Worm (Caenorhabditis elegans) whole organism, late embryonic: ENCODE data around the gene F44G4.5.

Experiments used
- C38D4.7 ChIP-seq: fragments of 200-800 bp; sonication (Bioruptor generic); optimal IDR thresholded peaks from 2 replicates; lab custom pipeline; 2018; ENCODE audit warnings: mild to moderate bottlenecking, missing genetic modification characterization, moderate library complexity, missing compliant biosample characterization
- F13H6.1 ChIP-seq: sonication (generic microtip); optimal IDR thresholded peaks from 2 replicates; lab custom pipeline; 2016; ENCODE audit warnings: missing genetic modification characterization, missing compliant biosample characterization
- K02D7.2 ChIP-seq: sonication (generic microtip); optimal IDR thresholded peaks from 2 replicates; lab custom pipeline; 2017; ENCODE audit warnings: mild to moderate bottlenecking, missing genetic modification characterization, missing compliant biosample characterization
- K09A11.1 ChIP-seq: sonication (generic microtip); optimal IDR thresholded peaks from 2 replicates; lab custom pipeline; 2017; ENCODE audit warnings: antibody characterized with exemption, mild to moderate bottlenecking, missing genetic modification characterization, missing compliant biosample characterization; ENCODE audit not compliant: insufficient read depth
- T23F11.4 ChIP-seq: fragments of 200-800 bp; sonication (Bioruptor generic); optimal IDR thresholded peaks from 2 replicates; lab custom pipeline; 2018; ENCODE audit warnings: mild to moderate bottlenecking, missing genetic modification characterization, missing compliant biosample characterization
- ahr-1 ChIP-seq: sonication (generic microtip); optimal IDR thresholded peaks from 2 replicates; lab custom pipeline; 2016; ENCODE audit warnings: missing genetic modification characterization, missing compliant biosample characterization
- ceh-14 ChIP-seq: sonication (generic microtip); optimal IDR thresholded peaks from 2 replicates; lab custom pipeline; 2016; ENCODE audit warnings: missing genotype, missing genetic modification characterization, missing compliant biosample characterization
- ceh-18 ChIP-seq: sonication (generic microtip); optimal IDR thresholded peaks from 2 replicates; lab custom pipeline; 2016; ENCODE audit warnings: missing genetic modification characterization, missing compliant biosample characterization
- ceh-2 ChIP-seq: sonication (generic microtip); optimal IDR thresholded peaks from 2 replicates; lab custom pipeline; 2016; ENCODE audit warnings: missing genotype, missing genetic modification characterization, missing compliant biosample characterization
- ceh-31 ChIP-seq: sonication (generic microtip); optimal IDR thresholded peaks from 2 replicates; lab custom pipeline; 2016; ENCODE audit warnings: missing genetic modification characterization, missing compliant biosample characterization
- ceh-34 ChIP-seq: sonication (generic microtip); optimal IDR thresholded peaks from 2 replicates; lab custom pipeline; 2016; ENCODE audit warnings: mild to moderate bottlenecking, missing genetic modification characterization, missing compliant biosample characterization
- ceh-48 ChIP-seq: sonication (generic microtip); optimal IDR thresholded peaks from 2 replicates; lab custom pipeline; 2016; ENCODE audit warnings: missing genetic modification characterization, inconsistent platforms, missing compliant biosample characterization
- dmd-4 ChIP-seq: sonication (generic microtip); optimal IDR thresholded peaks from 2 replicates; lab custom pipeline; 2016; ENCODE audit warnings: borderline replicate concordance, missing genetic modification characterization, missing compliant biosample characterization
- elt-2 ChIP-seq: sonication (generic microtip); optimal IDR thresholded peaks from 2 replicates; lab custom pipeline; 2016; ENCODE audit warnings: missing genetic modification reagents, missing genetic modification characterization, missing compliant biosample characterization
- elt-4 ChIP-seq: sonication (generic microtip); optimal IDR thresholded peaks from 2 replicates; lab custom pipeline; 2016; ENCODE audit warnings: missing genetic modification characterization, missing compliant biosample characterization
- eyg-1 ChIP-seq: sonication (generic microtip); optimal IDR thresholded peaks from 2 replicates; lab custom pipeline; 2016; ENCODE audit warnings: missing genotype, missing genetic modification characterization, missing compliant biosample characterization
- fkh-10 ChIP-seq: fragments of 150-350 bp; optimal IDR thresholded peaks from 2 replicates; lab custom pipeline; 2014; ENCODE audit warnings: missing biosample characterization, missing genetic modification reagents, missing genetic modification characterization
- fkh-6 ChIP-seq: sonication (generic microtip); optimal IDR thresholded peaks from 2 replicates; lab custom pipeline; 2016; ENCODE audit warnings: missing genetic modification characterization, missing compliant biosample characterization
- hlh-13 ChIP-seq: fragments of 200-800 bp; sonication (Bioruptor generic); optimal IDR thresholded peaks from 2 replicates; lab custom pipeline; 2018; ENCODE audit warnings: mild to moderate bottlenecking, missing genetic modification characterization, missing compliant biosample characterization
- madf-2 ChIP-seq: sonication (generic microtip); optimal IDR thresholded peaks from 2 replicates; lab custom pipeline; 2017; ENCODE audit warnings: missing genetic modification characterization, missing compliant biosample characterization
- mec-3 ChIP-seq: sonication (generic microtip); optimal IDR thresholded peaks from 2 replicates; lab custom pipeline; 2016; ENCODE audit warnings: borderline replicate concordance, missing genetic modification characterization, missing compliant biosample characterization
- nfya-1 ChIP-seq: sonication (generic microtip); optimal IDR thresholded peaks from 2 replicates; lab custom pipeline; 2017; ENCODE audit warnings: missing genetic modification characterization, mild to moderate bottlenecking, missing compliant biosample characterization, antibody characterized with exemption, moderate library complexity
- nhr-11 ChIP-seq: fragments of 150-350 bp; optimal IDR thresholded peaks from 2 replicates; lab custom pipeline; 2014; ENCODE audit warnings: missing biosample characterization, missing genetic modification characterization
- pag-3 ChIP-seq: sonication (generic microtip); optimal IDR thresholded peaks from 2 replicates; lab custom pipeline; 2016; ENCODE audit warnings: missing compliant biosample characterization, missing genetic modification characterization, borderline replicate concordance
- pat-9 ChIP-seq: fragments of 200-800 bp; sonication (Bioruptor generic); optimal IDR thresholded peaks from 2 replicates; lab custom pipeline; 2018; ENCODE audit warnings: mild to moderate bottlenecking, missing genetic modification characterization, moderate library complexity, missing compliant biosample characterization
- pha-2 ChIP-seq: sonication (generic microtip); optimal IDR thresholded peaks from 2 replicates; lab custom pipeline; 2017; ENCODE audit warnings: mild to moderate bottlenecking, missing genetic modification characterization, missing compliant biosample characterization
- pha-4 ChIP-seq: fragments of 150-350 bp; optimal IDR thresholded peaks from 2 replicates; lab custom pipeline; 2018; ENCODE audit warnings: missing biosample characterization, missing genetic modification reagents, missing genetic modification characterization
- pros-1 ChIP-seq: fragments of 150-350 bp; optimal IDR thresholded peaks from 2 replicates; lab custom pipeline; 2014; ENCODE audit warnings: missing biosample characterization, missing genetic modification reagents, missing genetic modification characterization
- ref-2 ChIP-seq: sonication (generic microtip); optimal IDR thresholded peaks from 2 replicates; lab custom pipeline; 2016; ENCODE audit warnings: missing genetic modification characterization, missing compliant biosample characterization
- rnt-1 ChIP-seq: sonication (generic microtip); optimal IDR thresholded peaks from 2 replicates; lab custom pipeline; 2016; ENCODE audit warnings: missing genetic modification characterization, missing compliant biosample characterization
- sdc-2 ChIP-seq: sonication (generic microtip); optimal IDR thresholded peaks from 2 replicates; lab custom pipeline; 2016; ENCODE audit warnings: missing genotype, missing genetic modification characterization, missing compliant biosample characterization
- sox-2 ChIP-seq: fragments of 200-800 bp; sonication (Bioruptor generic); IDR thresholded peaks from 2 replicates; pipeline ENCODE4 v1.3.6; 2022; ENCODE audit warnings: missing genetic modification reagents, missing genetic modification characterization, missing compliant biosample characterization
- sox-4 ChIP-seq: sonication (generic microtip); optimal IDR thresholded peaks from 2 replicates; lab custom pipeline; 2017; ENCODE audit warnings: mild to moderate bottlenecking, missing genetic modification characterization, inconsistent platforms, missing compliant biosample characterization
- syd-9 ChIP-seq: sonication (generic microtip); optimal IDR thresholded peaks from 2 replicates; lab custom pipeline; 2016; ENCODE audit warnings: mild to moderate bottlenecking, missing genetic modification characterization, moderate library complexity, missing compliant biosample characterization
- tbx-2 ChIP-seq: sonication (generic microtip); optimal IDR thresholded peaks from 2 replicates; lab custom pipeline; 2016; ENCODE audit warnings: missing genetic modification characterization, missing compliant biosample characterization
- ttx-3 ChIP-seq: sonication (generic microtip); optimal IDR thresholded peaks from 2 replicates; lab custom pipeline; 2016; ENCODE audit warnings: missing genetic modification reagents, missing genetic modification characterization, missing compliant biosample characterization
- unc-42 ChIP-seq: sonication (generic microtip); optimal IDR thresholded peaks from 2 replicates; lab custom pipeline; 2016; ENCODE audit warnings: missing genotype, missing genetic modification characterization, missing compliant biosample characterization
- unc-55 ChIP-seq: sonication (generic microtip); optimal IDR thresholded peaks from 2 replicates; lab custom pipeline; 2017; ENCODE audit warnings: missing biosample characterization, missing genetic modification reagents, missing genetic modification characterization
- unc-86 ChIP-seq: sonication (generic microtip); optimal IDR thresholded peaks from 2 replicates; lab custom pipeline; 2016; ENCODE audit warnings: missing genetic modification characterization, missing compliant biosample characterization
- ztf-16 ChIP-seq: sonication (generic microtip); optimal IDR thresholded peaks from 2 replicates; lab custom pipeline; 2017; ENCODE audit warnings: missing genetic modification characterization, missing compliant biosample characterization

F44G4.5 gene

ce11 chrII:9026348-9026747 is 26.1 kb upstream of the F44G4.5 start:
- no peak for TF ChIP-seq unc-55 (GFP tag; lab: Kevin White, UChicago)
- TF ChIP-seq ceh-31: no peak
- no peak for TF ChIP-seq nfya-1
- no peak for TF ChIP-seq ceh-2 (tag; lab: Kevin White, UChicago)
- TF ChIP-seq ztf-16 (tag; lab: Kevin White, UChicago): no peak
- TF ChIP-seq sdc-2: no peak
- TF ChIP-seq, all 69 proteins: peak for 0

DNA sequence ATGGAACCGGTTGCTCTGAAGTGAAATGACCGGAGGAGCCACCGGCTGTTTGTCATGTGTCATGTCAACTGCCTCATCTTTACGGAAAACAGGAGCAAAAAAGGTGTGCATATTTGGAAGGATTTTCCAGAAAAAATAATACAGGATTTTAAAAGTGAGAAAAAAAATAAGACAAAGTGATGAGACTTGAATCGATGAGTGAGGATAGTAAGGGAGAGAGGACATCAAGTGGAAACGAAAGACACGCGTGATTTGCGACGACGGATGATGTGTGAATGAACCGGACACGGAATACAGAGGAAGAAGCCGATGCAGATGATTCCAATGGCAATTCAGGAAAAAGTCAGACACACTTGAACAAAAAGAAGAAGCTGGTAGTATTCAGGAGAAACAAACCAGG is 24.1 kb upstream of the F44G4.5 start:
- TF ChIP-seq C38D4.7 (GFP tag; lab: Kevin White, UChicago) (no peak), ceh-14 (tag; lab: Kevin White, UChicago) (no peak), pag-3 (tag; lab: Kevin White, UChicago) (no peak), eyg-1 (no peak), mec-3 (tag; lab: Kevin White, UChicago) (no peak), ceh-34 (tag; lab: Kevin White, UChicago) (no peak), nhr-11 (no peak), elt-4 (tag; lab: Kevin White, UChicago) (no peak), tbx-2 (tag; lab: Kevin White, UChicago) (no peak), hlh-13 (GFP tag; lab: Kevin White, UChicago) (no peak), T23F11.4 (no peak), unc-42 (tag; lab: Kevin White, UChicago) (no peak), F13H6.1 (tag; lab: Kevin White, UChicago) (no peak), fkh-10 (GFP tag; lab: Kevin White, UChicago) (no peak), dmd-4 (tag; lab: Kevin White, UChicago) (no peak), ahr-1 (tag; lab: Kevin White, UChicago) (no peak), fkh-6 (no peak), madf-2 (tag; lab: Kevin White, UChicago) (no peak), sox-4 (no peak)

DNA sequence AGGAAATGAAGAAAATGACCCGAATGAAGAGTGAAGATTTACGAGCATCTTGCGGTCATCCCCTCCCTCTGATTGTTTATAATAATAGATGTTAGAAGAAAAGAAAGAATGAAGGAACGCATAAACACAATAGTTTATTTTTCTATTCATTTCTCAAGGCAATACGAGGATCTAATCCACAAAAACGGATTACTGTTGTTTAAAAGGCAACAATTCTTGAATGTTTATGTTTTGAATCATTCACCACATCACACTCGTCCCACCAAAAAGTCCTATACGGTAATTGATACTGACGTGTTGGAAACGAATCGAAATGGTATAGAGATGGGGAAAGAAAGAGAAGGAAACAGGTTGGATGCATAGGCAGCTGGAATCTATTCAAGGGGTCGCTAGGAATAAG is 21.4 kb upstream of the F44G4.5 start:
- TF ChIP-seq ceh-18: no peak

DNA sequence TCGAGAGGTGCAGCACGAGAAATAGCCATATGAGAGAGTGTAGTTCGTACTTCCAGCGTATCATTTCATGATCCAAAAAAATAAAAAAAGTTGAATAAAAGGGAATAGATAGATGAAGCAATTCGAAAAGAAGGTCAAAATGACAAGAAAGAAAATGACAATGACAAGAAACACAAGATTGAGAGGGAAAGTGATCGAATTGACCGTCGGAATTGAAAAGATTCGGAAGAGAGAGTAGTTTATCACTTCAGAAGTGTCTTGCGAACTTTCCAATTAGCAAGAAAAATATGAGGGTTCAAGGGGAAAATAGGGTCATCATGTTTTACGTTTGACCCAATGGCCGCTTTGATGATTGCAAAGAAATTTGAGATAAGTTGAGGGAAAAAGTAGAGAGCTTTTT is 19.5 kb upstream of the F44G4.5 start, which contains the start of gene dep-1:
dep-1 (minus strand) TSS at position 95 of the 400 bp plus-strand sequence.
- TF ChIP-seq syd-9 (tag; lab: Kevin White, UChicago) (no peak), sox-2 (no peak), pha-4 (tag; lab: Kevin White, UChicago) (no peak), C38D4.7 (GFP tag; lab: Kevin White, UChicago) (no peak), rnt-1 (tag; lab: Kevin White, UChicago) (no peak), sdc-2 (no peak), ttx-3 (tag; lab: Kevin White, UChicago) (no peak), madf-2 (tag; lab: Kevin White, UChicago) (no peak), ceh-34 (tag; lab: Kevin White, UChicago) (no peak), K09A11.1 (tag; lab: Kevin White, UChicago) (no peak), ahr-1 (tag; lab: Kevin White, UChicago) (no peak), pha-2 (tag; lab: Kevin White, UChicago) (no peak), K02D7.2 (tag; lab: Kevin White, UChicago) (no peak), unc-86 (tag; lab: Kevin White, UChicago) (no peak)

- TF ChIP-seq K02D7.2 (tag; lab: Kevin White, UChicago) (no peak), ttx-3 (tag; lab: Kevin White, UChicago) (no peak), elt-2 (no peak), dmd-4 (tag; lab: Kevin White, UChicago) (no peak), ref-2 (no peak), pat-9 (tag; lab: Kevin White, UChicago) (no peak), ceh-48 (tag; lab: Kevin White, UChicago) (no peak), nfya-1 (no peak), hlh-13 (GFP tag; lab: Kevin White, UChicago) (no peak), pros-1 (tag; lab: Kevin White, UChicago) (no peak)
Observed at ce11 chrII:9017628-9018027, 17.4 kb upstream of the F44G4.5 start.
